Fruit fly (Drosophila melanogaster): ENCODE data around the gene TyrRII.

The TyrRII gene

dm6 chr3R:17701131-17701593, 35.2 kb upstream of the TyrRII start:
- TF ChIP-seq Abd-B (GFP tag; optimal IDR thresholded peaks at IDR 0.05) = no peak
- peak; percentile 63 for TF ChIP-seq Jra (GFP tag; optimal IDR thresholded peaks at IDR 0.05)
- TF ChIP-seq OdsH (GFP tag; optimal IDR thresholded peaks at IDR 0.05) = no peak
- TF ChIP-seq Vsx2 (GFP tag; optimal IDR thresholded peaks at IDR 0.05; ENCODE audit: partially characterized antibody) = no peak
- peak in 1 of 2 experiments; percentile 8 for TF ChIP-seq foxo (GFP tag; optimal IDR thresholded peaks at IDR 0.05)
- TF ChIP-seq lola (GFP tag; optimal IDR thresholded peaks at IDR 0.05) = no peak
- TF ChIP-seq woc (GFP tag; optimal IDR thresholded peaks at IDR 0.05) = no peak
- no peak for TF ChIP-seq pan (optimal IDR thresholded peaks at IDR 0.05)
- no peak for TF ChIP-seq CG9705 (GFP tag; optimal IDR thresholded peaks at IDR 0.05)
- TF ChIP-seq rgr (GFP tag; optimal IDR thresholded peaks at IDR 0.05) = peak; percentile 53
- peak in 1 of 2 experiments; percentile 15 for TF ChIP-seq dl (GFP tag; optimal IDR thresholded peaks at IDR 0.05; ENCODE audit: insufficient read depth in 1 of 2, partially characterized antibody in 2 of 2)
- TF ChIP-seq dsf (GFP tag; optimal IDR thresholded peaks at IDR 0.05; ENCODE audit: borderline replicate concordance) = no peak
- TF ChIP-seq Myc (optimal IDR thresholded peaks at IDR 0.05) = no peak
- peak; percentile 59 for TF ChIP-seq h (GFP tag; optimal IDR thresholded peaks at IDR 0.05)
- TF ChIP-seq Dif (GFP tag; optimal IDR thresholded peaks at IDR 0.05; ENCODE audit: partially characterized antibody) = peak; percentile 80
- TF ChIP-seq N (GFP tag; optimal IDR thresholded peaks at IDR 0.05) = peak; percentile 15
- peak; percentile 63 for TF ChIP-seq Hnf4 (GFP tag; optimal IDR thresholded peaks at IDR 0.05)
- TF ChIP-seq Hr78 (GFP tag; optimal IDR thresholded peaks at IDR 0.05) = no peak
- peak; percentile 30 for TF ChIP-seq fru (GFP tag; optimal IDR thresholded peaks at IDR 0.05)
- TF ChIP-seq CG32264 (GFP tag; optimal IDR thresholded peaks at IDR 0.05) = peak; percentile 34
- peak; percentile 93 for TF ChIP-seq Hr83 (GFP tag; optimal IDR thresholded peaks at IDR 0.05; ENCODE audit: poor library complexity, severe bottlenecking)
- TF ChIP-seq psq (GFP tag; optimal IDR thresholded peaks at IDR 0.05) = peak; percentile 79
- TF ChIP-seq CrebA (GFP tag; optimal IDR thresholded peaks at IDR 0.05; ENCODE audit: borderline replicate concordance) = peak; percentile 91
- no peak for TF ChIP-seq sage (GFP tag; optimal IDR thresholded peaks at IDR 0.05)
- peak; percentile 72 for TF ChIP-seq Rel (GFP tag; optimal IDR thresholded peaks at IDR 0.05)
- TF ChIP-seq Rel (tag; optimal IDR thresholded peaks at IDR 0.05) = peak; percentile 86
- no peak for TF ChIP-seq sv (GFP tag; optimal IDR thresholded peaks at IDR 0.05)
- TF ChIP-seq br (GFP tag; optimal IDR thresholded peaks at IDR 0.05) = peak; percentile 28
- peak; percentile 21 for TF ChIP-seq Sp1 (GFP tag; optimal IDR thresholded peaks at IDR 0.05)
- no peak for TF ChIP-seq Mio (GFP tag; optimal IDR thresholded peaks at IDR 0.05)
- TF ChIP-seq brk (GFP tag; optimal IDR thresholded peaks at IDR 0.05) = no peak
- no peak for TF ChIP-seq ey (GFP tag; optimal IDR thresholded peaks at IDR 0.05)
- TF ChIP-seq jim (GFP tag; optimal IDR thresholded peaks at IDR 0.05) = no peak
- TF ChIP-seq tai (GFP tag; optimal IDR thresholded peaks at IDR 0.05) = no peak
- TF ChIP-seq HLH106 (tag; optimal IDR thresholded peaks at IDR 0.05) = peak; percentile 24
- no peak for TF ChIP-seq GATAd (GFP tag; optimal IDR thresholded peaks at IDR 0.05)
- TF ChIP-seq dmrt93B (GFP tag; optimal IDR thresholded peaks at IDR 0.05) = no peak
- TF ChIP-seq usp (GFP tag; optimal IDR thresholded peaks at IDR 0.05) = no peak
- TF ChIP-seq Dfd (GFP tag; optimal IDR thresholded peaks at IDR 0.05) = no peak

dm6 chr3R:17701971-17702845, 34.2 kb upstream of the TyrRII start:
- no peak for TF ChIP-seq Rel (GFP tag; optimal IDR thresholded peaks at IDR 0.05)
- peak; percentile 60 for TF ChIP-seq Rel (tag; optimal IDR thresholded peaks at IDR 0.05)
- TF ChIP-seq Abd-B (GFP tag; optimal IDR thresholded peaks at IDR 0.05) = no peak
- no peak for TF ChIP-seq dl (GFP tag; optimal IDR thresholded peaks at IDR 0.05; ENCODE audit: insufficient read depth in 1 of 2, partially characterized antibody in 2 of 2)
- TF ChIP-seq fru (GFP tag; optimal IDR thresholded peaks at IDR 0.05) = peak; percentile 66
- peak; percentile 35 for TF ChIP-seq Sp1 (GFP tag; optimal IDR thresholded peaks at IDR 0.05)
- TF ChIP-seq h (GFP tag; optimal IDR thresholded peaks at IDR 0.05) = peak; percentile 54
- no peak for TF ChIP-seq Jra (GFP tag; optimal IDR thresholded peaks at IDR 0.05)
- no peak for TF ChIP-seq N (GFP tag; optimal IDR thresholded peaks at IDR 0.05)
- no peak for TF ChIP-seq Vsx2 (GFP tag; optimal IDR thresholded peaks at IDR 0.05; ENCODE audit: partially characterized antibody)
- TF ChIP-seq Hnf4 (GFP tag; optimal IDR thresholded peaks at IDR 0.05) = no peak
- TF ChIP-seq CG32264 (GFP tag; optimal IDR thresholded peaks at IDR 0.05) = no peak
- TF ChIP-seq Myc (optimal IDR thresholded peaks at IDR 0.05) = no peak
- TF ChIP-seq ey (GFP tag; optimal IDR thresholded peaks at IDR 0.05) = peak; percentile 69
- TF ChIP-seq lola (GFP tag; optimal IDR thresholded peaks at IDR 0.05) = no peak
- TF ChIP-seq woc (GFP tag; optimal IDR thresholded peaks at IDR 0.05) = peak; percentile 44
- no peak for TF ChIP-seq Mio (GFP tag; optimal IDR thresholded peaks at IDR 0.05)
- no peak for TF ChIP-seq Hr78 (GFP tag; optimal IDR thresholded peaks at IDR 0.05)
- TF ChIP-seq pan (optimal IDR thresholded peaks at IDR 0.05) = no peak
- no peak for TF ChIP-seq jim (GFP tag; optimal IDR thresholded peaks at IDR 0.05)
- TF ChIP-seq Hr83 (GFP tag; optimal IDR thresholded peaks at IDR 0.05; ENCODE audit: poor library complexity, severe bottlenecking) = no peak
- TF ChIP-seq GATAd (GFP tag; optimal IDR thresholded peaks at IDR 0.05) = no peak
- no peak for TF ChIP-seq CG9705 (GFP tag; optimal IDR thresholded peaks at IDR 0.05)
- TF ChIP-seq sv (GFP tag; optimal IDR thresholded peaks at IDR 0.05) = no peak
- TF ChIP-seq Dif (GFP tag; optimal IDR thresholded peaks at IDR 0.05; ENCODE audit: partially characterized antibody) = no peak
- peak; percentile 56 for TF ChIP-seq OdsH (GFP tag; optimal IDR thresholded peaks at IDR 0.05)
- TF ChIP-seq tai (GFP tag; optimal IDR thresholded peaks at IDR 0.05) = no peak
- peak; percentile 35 for TF ChIP-seq rgr (GFP tag; optimal IDR thresholded peaks at IDR 0.05)
- TF ChIP-seq br (GFP tag; optimal IDR thresholded peaks at IDR 0.05) = peak; percentile 41
- TF ChIP-seq Dfd (GFP tag; optimal IDR thresholded peaks at IDR 0.05) = no peak
- no peak for TF ChIP-seq sage (GFP tag; optimal IDR thresholded peaks at IDR 0.05)
- TF ChIP-seq dsf (GFP tag; optimal IDR thresholded peaks at IDR 0.05; ENCODE audit: borderline replicate concordance) = no peak
- TF ChIP-seq HLH106 (tag; optimal IDR thresholded peaks at IDR 0.05) = peak; percentile 52
- no peak for TF ChIP-seq usp (GFP tag; optimal IDR thresholded peaks at IDR 0.05)
- peak; percentile 21 for TF ChIP-seq CrebA (GFP tag; optimal IDR thresholded peaks at IDR 0.05; ENCODE audit: borderline replicate concordance)
- peak; percentile 46 for TF ChIP-seq psq (GFP tag; optimal IDR thresholded peaks at IDR 0.05)
- peak in 1 of 2 experiments; percentile 75 for TF ChIP-seq foxo (GFP tag; optimal IDR thresholded peaks at IDR 0.05)
- TF ChIP-seq brk (GFP tag; optimal IDR thresholded peaks at IDR 0.05) = no peak
- peak; percentile 5 for TF ChIP-seq dmrt93B (GFP tag; optimal IDR thresholded peaks at IDR 0.05)

Data from whole organism, wandering third instar larva.